Worm (Caenorhabditis elegans): ENCODE measurements around the gene ntl-3.

Gene ntl-3

ce11 chrIII:11785961-11786360 is 60.3 kb downstream of the ntl-3 start, which contains the start of gene tbx-38:
Gene tbx-38 (minus strand): TSS chrIII:11786061.
- TF ChIP-seq unc-62 (GFP tag; optimal IDR thresholded peaks at IDR 0.05), result no peak

ce11 chrIII:11781800-11782199 is 64.5 kb downstream of the ntl-3 start, which contains the start of gene srd-74:
Gene srd-74 (plus strand): TSS chrIII:11782100.
- TF ChIP-seq unc-62 (GFP tag; optimal IDR thresholded peaks at IDR 0.05), result no peak
